Worm (Caenorhabditis elegans) whole organism, L2 larva: ENCODE results near the gene fbxa-166.

ENCODE experiments used
- ceh-82 ChIP-seq: fragments of 150-350 bp; optimal IDR thresholded peaks from 2 replicates; lab custom pipeline; 2014; ENCODE audit warnings: missing biosample characterization, missing genetic modification characterization
- lin-11 ChIP-seq: fragments of 150-350 bp; sonication (generic microtip); optimal IDR thresholded peaks from 2 replicates; lab custom pipeline; 2014; ENCODE audit warnings: missing biosample characterization, missing genetic modification characterization, inconsistent platforms, mixed read lengths
- mdl-1 ChIP-seq, 2 experiments: fragments of 150-350 bp in 1 of 2; sonication (generic microtip) in 1 of 2; optimal IDR thresholded peaks; 2 replicates each; lab custom pipeline; 2017; ENCODE audit warnings: missing biosample characterization in 2 of 2, missing genetic modification characterization in 2 of 2
- nhr-10 ChIP-seq: sonication (generic microtip); optimal IDR thresholded peaks from 2 replicates; lab custom pipeline; 2017; ENCODE audit warnings: missing biosample characterization, missing genetic modification characterization
- sma-3 ChIP-seq: sonication (generic microtip); optimal IDR thresholded peaks from 2 replicates; lab custom pipeline; 2016; ENCODE audit warnings: missing genetic modification reagents, missing genetic modification characterization, missing compliant biosample characterization
- ztf-11 ChIP-seq: sonication (generic microtip); optimal IDR thresholded peaks from 2 replicates; lab custom pipeline; 2017; ENCODE audit warnings: missing biosample characterization, missing genetic modification characterization

- no peak for TF ChIP-seq lin-11 (tag; lab: Kevin White, UChicago)
- no peak for TF ChIP-seq ceh-82
- TF ChIP-seq nhr-10 (tag; lab: Kevin White, UChicago) = no peak
- TF ChIP-seq mdl-1 (tag; optimal IDR thresholded peaks at IDR 0.05; lab: Kevin White, UChicago) = no peak
- TF ChIP-seq ztf-11 (tag; lab: Kevin White, UChicago) = no peak
- no peak for TF ChIP-seq sma-3 (GFP tag; lab: Kevin White, UChicago)
These were observed 42.8 kb downstream of the fbxa-166 start, which contains the start of gene K05F6.10 for ce11 chrII:1576030-1576429.
